Worm (Caenorhabditis elegans): ENCODE results near the gene F54E7.9.

DNA sequence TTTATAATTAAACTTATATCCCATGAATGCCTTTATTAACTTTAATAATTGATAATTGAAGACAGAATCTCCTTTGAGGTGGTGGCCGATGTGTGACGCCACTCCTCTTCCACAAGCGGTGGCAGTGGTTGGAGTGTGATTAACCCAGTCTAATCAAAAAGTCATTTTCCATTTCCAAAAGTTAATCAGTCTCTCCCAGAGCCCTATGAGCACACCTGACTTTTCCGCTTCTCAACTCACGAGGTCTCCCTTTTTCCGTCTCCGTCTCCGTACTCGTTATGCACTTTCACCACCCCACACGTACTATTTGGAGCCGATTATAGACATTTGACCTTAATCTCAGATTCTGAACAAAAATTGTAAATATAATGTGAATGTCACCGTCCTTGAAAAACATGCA lies 35.0 kb downstream of the F54E7.9 start:
- no peak for TF ChIP-seq hmbx-1 (tag; optimal IDR thresholded peaks at IDR 0.05)
- TF ChIP-seq ama-1 (optimal IDR thresholded peaks at IDR 0.05), result no peak
- TF ChIP-seq ceh-13 (GFP tag; optimal IDR thresholded peaks at IDR 0.05), result no peak
- TF ChIP-seq aly-1 (tag; optimal IDR thresholded peaks at IDR 0.05), result no peak
- no peak for TF ChIP-seq hnd-1 (tag; optimal IDR thresholded peaks at IDR 0.05)
- no peak for TF ChIP-seq hmg-4 (GFP tag; optimal IDR thresholded peaks at IDR 0.05)
- no peak for TF ChIP-seq flt-1 (GFP tag; IDR thresholded peaks at IDR 0.05)
- TF ChIP-seq tra-4 (tag; optimal IDR thresholded peaks at IDR 0.05), result no peak
- no peak for TF ChIP-seq sea-1 (GFP tag; conservative IDR thresholded peaks at IDR 0.05)
- TF ChIP-seq ets-7 (tag; optimal IDR thresholded peaks at IDR 0.05), result no peak
- TF ChIP-seq tbx-37 (GFP tag; conservative IDR thresholded peaks at IDR 0.05), result no peak
- no peak for TF ChIP-seq F13C5.2 (tag; optimal IDR thresholded peaks at IDR 0.05)
- no peak for TF ChIP-seq tbx-11 (GFP tag; IDR thresholded peaks at IDR 0.05)
